Worm (Caenorhabditis elegans): ENCODE measurements around the gene thn-5.
"Not testable (repeated sequence)": the region's sequence is repeated elsewhere in the genome, so short reads cannot be mapped to it uniquely, and the experiment has no call there.

The thn-5 gene

ce11 chrIV:5256731-5257130 lies 26.1 kb downstream of the thn-5 start, which contains the start of gene F36H12.9:
Gene F36H12.9 (plus strand): TSS chrIV:5257031.
- TF ChIP-seq zip-8 (tag; optimal IDR thresholded peaks at IDR 0.05); nhr-237 (tag; optimal IDR thresholded peaks at IDR 0.05); sem-2 (GFP tag; optimal IDR thresholded peaks at IDR 0.05): not testable (repeated sequence)

DNA sequence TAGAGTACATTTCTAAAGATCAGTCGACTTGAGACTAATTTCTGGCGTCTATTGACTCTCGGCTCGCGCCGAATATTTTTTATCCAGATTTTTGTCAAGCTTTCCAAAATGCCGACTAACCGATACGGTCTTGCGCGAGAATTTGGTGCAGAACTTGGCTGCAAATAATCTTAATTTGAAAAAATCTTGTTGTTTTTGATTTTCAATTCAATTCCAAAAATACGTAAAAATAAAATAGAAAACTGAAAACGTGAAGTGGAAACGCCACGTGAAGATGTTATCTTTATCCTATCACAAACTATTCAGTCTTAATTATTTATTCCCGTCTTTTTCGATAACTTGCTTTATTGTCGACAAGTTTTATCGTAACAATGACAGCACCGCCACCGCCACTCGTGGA lies 27.8 kb downstream of the thn-5 start, which contains the start of gene ttbk-2.1:
TSS of gene ttbk-2.1 (plus strand) at position 301 of the 400 bp plus-strand sequence.
- not testable (repeated sequence) for TF ChIP-seq unc-120 (tag; optimal IDR thresholded peaks at IDR 0.05; ENCODE audit: poor library complexity, severe bottlenecking); ces-1 (GFP tag; optimal IDR thresholded peaks at IDR 0.05); unc-39 (tag; optimal IDR thresholded peaks at IDR 0.05)

DNA sequence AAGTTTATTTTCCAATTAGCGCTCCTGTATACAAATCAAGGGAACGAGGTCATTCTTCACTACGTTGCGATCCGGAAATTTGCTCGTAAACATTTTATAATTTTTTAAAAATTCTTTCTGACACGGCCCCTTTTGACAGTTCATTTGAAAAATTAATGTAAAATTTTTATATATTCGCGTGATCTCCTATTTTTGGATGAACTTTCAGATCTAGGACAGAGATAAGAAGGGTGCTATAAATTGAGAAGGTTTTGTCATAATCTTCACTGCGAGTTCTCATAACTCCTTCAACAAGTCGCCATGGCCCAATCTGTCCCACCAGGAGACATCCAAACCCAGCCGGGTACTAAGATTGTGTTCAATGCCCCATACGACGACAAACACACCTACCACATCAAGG lies 29.7 kb downstream of the thn-5 start, which contains the start of gene msp-19:
TSS of gene msp-19 (plus strand) at position 301 of the 400 bp plus-strand sequence.
- TF ChIP-seq ham-2 (GFP tag; optimal IDR thresholded peaks at IDR 0.05); nhr-12 (tag; optimal IDR thresholded peaks at IDR 0.05); nhr-2 (tag; optimal IDR thresholded peaks at IDR 0.05): not testable (repeated sequence)

ce11 chrIV:5266474-5266873 lies 35.8 kb downstream of the thn-5 start, which contains the start of gene F36H12.5:
Gene F36H12.5 (plus strand): TSS chrIV:5266774.
- TF ChIP-seq ceh-43 (GFP tag; optimal IDR thresholded peaks at IDR 0.05) = no peak
- TF ChIP-seq nhr-12 (tag; optimal IDR thresholded peaks at IDR 0.05) = no peak
- no peak for TF ChIP-seq nhr-2 (tag; optimal IDR thresholded peaks at IDR 0.05)
- TF ChIP-seq nhr-237 (tag; optimal IDR thresholded peaks at IDR 0.05) = no peak
- TF ChIP-seq sptf-1 (tag; optimal IDR thresholded peaks at IDR 0.05) = no peak
- no peak for TF ChIP-seq flh-1 (GFP tag; optimal IDR thresholded peaks at IDR 0.05)

DNA sequence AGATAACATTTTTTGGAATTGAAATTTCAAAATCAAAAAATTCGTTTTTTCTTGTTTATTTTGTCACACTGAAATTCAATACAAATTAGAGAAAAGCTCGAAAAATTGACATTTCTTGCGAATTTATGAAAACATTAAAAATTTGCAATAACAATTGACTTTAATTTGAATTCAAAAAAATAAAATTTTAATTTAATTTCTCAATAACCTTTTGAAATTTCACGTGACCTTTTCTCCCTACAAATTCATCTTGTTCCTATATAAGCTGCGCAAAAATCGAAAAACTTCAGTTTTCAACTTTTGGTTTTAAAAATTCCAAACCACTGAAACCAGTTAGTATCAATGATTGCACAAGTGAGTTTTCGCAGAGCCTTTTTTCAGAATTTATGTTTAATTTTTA lies 38.2 kb downstream of the thn-5 start, which contains the start of gene F36H12.4:
TSS of gene F36H12.4 (plus strand) at position 301 of the 400 bp plus-strand sequence.
- TF ChIP-seq nhr-2 (tag; optimal IDR thresholded peaks at IDR 0.05) (no peak), bed-3 (GFP tag; optimal IDR thresholded peaks at IDR 0.05) (no peak), mep-1 (tag; optimal IDR thresholded peaks at IDR 0.05) (no peak), M03D4.4 (tag; optimal IDR thresholded peaks at IDR 0.05) (no peak), zip-8 (tag; optimal IDR thresholded peaks at IDR 0.05) (no peak), ztf-11 (tag; optimal IDR thresholded peaks at IDR 0.05) (no peak), lin-32 (GFP tag; optimal IDR thresholded peaks at IDR 0.05) (no peak), nhr-76 (tag; optimal IDR thresholded peaks at IDR 0.05) (no peak), ces-1 (GFP tag; optimal IDR thresholded peaks at IDR 0.05) (no peak), elt-1 (tag; optimal IDR thresholded peaks at IDR 0.05; ENCODE audit: borderline replicate concordance, insufficient read depth) (no peak), ceh-83 (GFP tag; optimal IDR thresholded peaks at IDR 0.05) (no peak), drap-1 (GFP tag; optimal IDR thresholded peaks at IDR 0.05) (no peak), unc-62 (GFP tag; optimal IDR thresholded peaks at IDR 0.05) (no peak), tbx-8 (GFP tag; optimal IDR thresholded peaks at IDR 0.05) (no peak), blmp-1 (tag; optimal IDR thresholded peaks at IDR 0.05) (no peak), lin-13 (tag; optimal IDR thresholded peaks at IDR 0.05) (no peak), ham-2 (GFP tag; optimal IDR thresholded peaks at IDR 0.05) (no peak)

DNA sequence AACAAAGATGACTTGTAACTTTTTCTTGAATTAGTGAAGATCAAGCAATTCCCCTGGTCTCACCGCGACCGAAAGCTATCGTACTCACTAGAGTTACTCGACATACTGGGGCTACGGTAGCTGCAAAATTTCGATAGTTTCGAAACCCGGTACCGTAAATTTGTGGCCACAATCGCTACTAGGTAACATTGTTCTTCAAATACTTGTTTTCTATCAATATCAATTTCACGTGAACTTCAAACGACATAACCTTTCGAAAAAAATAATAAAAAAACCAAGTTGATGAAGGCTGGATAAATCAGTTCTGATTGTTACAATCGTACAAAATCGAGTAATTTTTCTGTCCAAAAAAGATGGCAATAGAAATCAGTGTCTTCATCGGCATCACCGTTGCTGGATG lies 41.9 kb downstream of the thn-5 start, which contains the start of gene F36H12.3:
TSS of gene F36H12.3 (plus strand) at position 301 of the 400 bp plus-strand sequence.
- no peak for TF ChIP-seq sptf-1 (tag; optimal IDR thresholded peaks at IDR 0.05)
- TF ChIP-seq unc-39 (tag; optimal IDR thresholded peaks at IDR 0.05) = no peak
- TF ChIP-seq nhr-76 (tag; optimal IDR thresholded peaks at IDR 0.05) = no peak
- TF ChIP-seq zip-8 (tag; optimal IDR thresholded peaks at IDR 0.05) = no peak
- TF ChIP-seq pha-4 (tag; optimal IDR thresholded peaks at IDR 0.05) = no peak
- TF ChIP-seq drap-1 (GFP tag; optimal IDR thresholded peaks at IDR 0.05) = no peak
- no peak for TF ChIP-seq ceh-83 (GFP tag; optimal IDR thresholded peaks at IDR 0.05)

DNA sequence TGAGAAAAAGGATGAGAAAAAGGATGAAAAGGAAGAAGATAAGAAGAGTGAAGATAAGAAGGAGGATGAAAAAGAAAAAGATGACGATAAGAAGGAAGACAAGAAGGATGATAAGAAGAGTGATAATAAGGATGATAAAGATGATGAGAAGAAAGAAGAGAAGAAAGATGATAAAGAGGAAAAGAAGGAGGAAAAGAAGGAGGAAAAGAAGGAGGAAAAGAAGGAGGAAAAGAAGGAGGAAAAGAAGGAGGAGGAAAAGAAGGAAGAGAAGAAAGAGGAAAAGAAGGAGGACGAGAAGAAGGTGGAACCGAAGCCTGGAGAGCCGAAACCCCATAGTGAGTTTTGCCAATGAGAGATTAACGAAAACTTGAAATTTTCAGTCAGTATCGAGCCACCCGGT lies 42.8 kb downstream of the thn-5 start:
- no peak for TF ChIP-seq M03D4.4 (tag; optimal IDR thresholded peaks at IDR 0.05)
- no peak for TF ChIP-seq elt-3 (tag; optimal IDR thresholded peaks at IDR 0.05)
- TF ChIP-seq nhr-76 (tag; optimal IDR thresholded peaks at IDR 0.05) = no peak
- TF ChIP-seq cnd-1 (tag; optimal IDR thresholded peaks at IDR 0.05) = no peak
- TF ChIP-seq unc-120 (tag; optimal IDR thresholded peaks at IDR 0.05; ENCODE audit: poor library complexity, severe bottlenecking) = no peak
- TF ChIP-seq hlh-1 (tag; optimal IDR thresholded peaks at IDR 0.05) = no peak
- no peak for TF ChIP-seq ceh-83 (GFP tag; optimal IDR thresholded peaks at IDR 0.05)
- no peak for TF ChIP-seq ztf-11 (tag; optimal IDR thresholded peaks at IDR 0.05)
- no peak for TF ChIP-seq ham-2 (GFP tag; optimal IDR thresholded peaks at IDR 0.05)
- no peak for TF ChIP-seq zip-8 (tag; optimal IDR thresholded peaks at IDR 0.05)
- no peak for TF ChIP-seq ceh-39 (tag; optimal IDR thresholded peaks at IDR 0.05)
- no peak for TF ChIP-seq snpc-4 (tag; optimal IDR thresholded peaks at IDR 0.05)
- TF ChIP-seq mls-2 (tag; optimal IDR thresholded peaks at IDR 0.05) = no peak
- no peak for TF ChIP-seq pha-4 (tag; optimal IDR thresholded peaks at IDR 0.05)
- no peak for TF ChIP-seq unc-39 (tag; optimal IDR thresholded peaks at IDR 0.05)
- TF ChIP-seq ceh-43 (GFP tag; optimal IDR thresholded peaks at IDR 0.05) = no peak
- TF ChIP-seq nhr-12 (tag; optimal IDR thresholded peaks at IDR 0.05) = no peak
